Worm (Caenorhabditis elegans) whole organism, L4 larva: Measurements from ENCODE around the gene Y46C8AL.11.

Source experiments
- ZK546.5 ChIP-seq, 2 experiments: sonication (generic microtip); optimal IDR thresholded peaks; 2 replicates each; lab custom pipeline; 2017; ENCODE audit warnings: missing biosample characterization in 2 of 2, missing genetic modification characterization in 2 of 2
- arid-1 ChIP-seq: fragments of 200-800 bp; sonication (Bioruptor generic); conservative IDR thresholded peaks from 2 replicates; pipeline ENCODE4 v1.3.6; 2022; ENCODE audit warnings: missing genetic modification reagents, missing genetic modification characterization, missing compliant biosample characterization
- hlh-11 ChIP-seq: fragments of 200-800 bp; sonication (Bioruptor generic); optimal IDR thresholded peaks from 2 replicates; lab custom pipeline; 2018; ENCODE audit warnings: mild to moderate bottlenecking, missing genetic modification characterization, missing compliant biosample characterization
- pha-4 ChIP-seq, 2 experiments: fragments of 150-350 bp in 1 of 2; fragments of 200-800 bp in 1 of 2; sonication (Bioruptor generic) in 1 of 2; IDR thresholded peaks in 1 of 2; optimal IDR thresholded peaks in 1 of 2; 2 replicates each; pipeline versions ENCODE4 v1.3.6 to Lab custom; 2014 to 2022; ENCODE audit warnings: missing genetic modification characterization in 2 of 2, missing genetic modification reagents in 2 of 2, missing biosample characterization in 1 of 2, missing compliant biosample characterization in 1 of 2
- set-16 ChIP-seq: fragments of 200-800 bp; sonication (Bioruptor generic); IDR thresholded peaks from 2 replicates; pipeline ENCODE4 v1.3.6; 2022; ENCODE audit warnings: missing genetic modification reagents, missing genetic modification characterization, missing compliant biosample characterization
- unc-62 ChIP-seq, 3 experiments: fragments of 150-350 bp in 1 of 3; sonication (generic microtip); optimal IDR thresholded peaks in 2 of 3; peaks in 1 of 3; 1 replicate in 1 of 3; 2 replicates in 2 of 3; lab custom pipeline; 2014 to 2017; ENCODE audit warnings: missing biosample characterization in 3 of 3, missing genetic modification characterization in 3 of 3, missing genetic modification reagents in 3 of 3, missing genotype in 1 of 3

DNA sequence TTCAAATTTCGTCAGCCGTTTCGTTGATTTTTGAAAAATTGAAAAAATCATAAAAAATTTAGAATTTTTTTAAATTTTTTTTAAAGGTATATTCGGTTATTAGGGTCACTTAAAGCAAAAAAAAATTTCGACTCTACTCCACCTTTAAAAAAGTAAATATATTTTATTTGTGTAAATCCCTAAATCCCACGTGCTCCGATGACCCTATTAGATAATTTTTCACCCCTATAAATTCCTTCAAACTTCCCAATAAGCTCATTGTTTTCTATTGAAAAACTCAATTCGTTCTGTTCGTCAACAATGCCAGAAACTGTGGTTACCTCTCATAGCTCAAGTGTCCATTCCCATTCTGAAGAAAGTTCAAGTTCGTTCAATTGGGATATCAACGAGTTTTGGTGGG lies 30.5 kb upstream of the Y46C8AL.11 start, which contains the start of gene F56D6.20:
- TF ChIP-seq hlh-11 (tag; lab: Kevin White, UChicago), result no peak
- TF ChIP-seq ZK546.5 (tag; optimal IDR thresholded peaks at IDR 0.05; lab: Kevin White, UChicago), result no peak
- no peak for TF ChIP-seq set-16
- TF ChIP-seq arid-1 (GFP tag; lab: Robert Waterston, UW), result no peak
- no peak for TF ChIP-seq unc-62 (GFP tag; optimal IDR thresholded peaks at IDR 0.05 in 1 of 2; lab: Kevin White, UChicago)
- TF ChIP-seq unc-62 (tag; optimal IDR thresholded peaks at IDR 0.05; lab: Kevin White, UChicago), result no peak
- no peak for TF ChIP-seq pha-4 (GFP tag; IDR thresholded peaks at IDR 0.05; lab: Robert Waterston, UW)
- no peak for TF ChIP-seq pha-4 (tag; optimal IDR thresholded peaks at IDR 0.05; lab: Kevin White, UChicago)
